Fruit fly (Drosophila melanogaster): ENCODE measurements around the gene AdipoR.

Gene AdipoR

DNA sequence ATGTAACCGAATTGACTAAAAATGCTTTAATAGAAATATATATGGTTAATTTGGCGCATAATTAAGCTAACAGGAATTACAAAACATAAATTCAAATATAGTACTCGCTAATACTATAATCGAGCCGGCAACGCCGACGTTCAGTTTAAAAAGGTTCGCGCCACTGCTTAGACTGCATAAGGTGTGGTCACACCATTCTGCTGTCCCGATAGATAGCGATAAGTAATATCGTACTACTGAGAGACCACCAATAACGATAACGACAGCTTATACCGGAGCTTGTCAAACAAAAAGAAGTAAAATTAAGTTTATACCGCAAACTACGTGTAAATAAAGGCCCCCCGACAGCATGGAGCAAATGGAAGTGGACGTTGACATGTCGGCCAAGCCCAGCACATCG, 32.9 kb upstream of the AdipoR start, which contains the start of gene CSN6 (continued):
- TF ChIP-seq Fer3 (tag; optimal IDR thresholded peaks at IDR 0.05), result no peak
- peak; percentile 18 for TF ChIP-seq ERR (GFP tag; optimal IDR thresholded peaks at IDR 0.05)
- no peak for TF ChIP-seq scrt (GFP tag; optimal IDR thresholded peaks at IDR 0.05)
- TF ChIP-seq Doc3 (GFP tag; IDR thresholded peaks at IDR 0.05; ENCODE audit: partially characterized antibody), result peak; percentile 60; the same call in 2 of the 3 replicates
- peak; percentile 92 for TF ChIP-seq unc-4 (GFP tag; IDR thresholded peaks at IDR 0.05; ENCODE audit: partially characterized antibody)
- peak; percentile 18; the same call in 1 of the 3 replicates for TF ChIP-seq row (GFP tag; IDR thresholded peaks at IDR 0.05)
- TF ChIP-seq CG10979 (tag; optimal IDR thresholded peaks at IDR 0.05), result peak; percentile 13
- no peak for TF ChIP-seq CG8944 (GFP tag; optimal IDR thresholded peaks at IDR 0.05)
- TF ChIP-seq Dref (GFP tag; IDR thresholded peaks at IDR 0.05), result peak; percentile 93
- peak; percentile 22; the same call in 1 of the 3 replicates for TF ChIP-seq CG11560 (tag; IDR thresholded peaks at IDR 0.05)
- TF ChIP-seq jing (GFP tag; optimal IDR thresholded peaks at IDR 0.05), result no peak
- no peak for TF ChIP-seq CG1024 (GFP tag; IDR thresholded peaks at IDR 0.05)
- peak; percentile 57; the same call in 2 of the 3 replicates for TF ChIP-seq Dbx (GFP tag; IDR thresholded peaks at IDR 0.05)
- no peak for TF ChIP-seq CG12219 (GFP tag; optimal IDR thresholded peaks at IDR 0.05)
- TF ChIP-seq Bgb (GFP tag; IDR thresholded peaks at IDR 0.05; ENCODE audit: partially characterized antibody), result peak; percentile 92
- no peak for TF ChIP-seq stc (GFP tag; IDR thresholded peaks at IDR 0.05)
- TF ChIP-seq CG18011 (GFP tag; optimal IDR thresholded peaks at IDR 0.05), result no peak
- TF ChIP-seq CG6272 (GFP tag; IDR thresholded peaks at IDR 0.05), result no peak
- no peak for TF ChIP-seq CG15696 (tag; optimal IDR thresholded peaks at IDR 0.05)
- TF ChIP-seq dpn (GFP tag; optimal IDR thresholded peaks at IDR 0.05), result peak in 1 of 2 experiments; percentile 22
- no peak for TF ChIP-seq NC2β (GFP tag; optimal IDR thresholded peaks at IDR 0.05)
- peak; percentile 37 for TF ChIP-seq mam (GFP tag; optimal IDR thresholded peaks at IDR 0.05)
- TF ChIP-seq CG13624 (GFP tag; optimal IDR thresholded peaks at IDR 0.05), result peak; percentile 44
- TF ChIP-seq Hr3 (GFP tag; optimal IDR thresholded peaks at IDR 0.05), result no peak
- peak; percentile 46 for TF ChIP-seq CG17829 (tag; optimal IDR thresholded peaks at IDR 0.05)
- TF ChIP-seq Med (GFP tag), result peak; percentile 90
- peak; percentile 62 for TF ChIP-seq Rfx (GFP tag; IDR thresholded peaks at IDR 0.05)
- peak; percentile 16 for TF ChIP-seq jumu (GFP tag; optimal IDR thresholded peaks at IDR 0.05)
- TF ChIP-seq eyg (GFP tag; optimal IDR thresholded peaks at IDR 0.05), result no peak
- no peak for TF ChIP-seq CG11695 (GFP tag; IDR thresholded peaks at IDR 0.05)
- TF ChIP-seq CTCF (GFP tag; optimal IDR thresholded peaks at IDR 0.05), result peak; percentile 25
- TF ChIP-seq sob (GFP tag; IDR thresholded peaks at IDR 0.05), result 0 out of 2 replicates have a peak, but pooled peaks have one; percentile 24
- TF ChIP-seq Pdp1 (GFP tag; optimal IDR thresholded peaks at IDR 0.05), result peak in 1 of 2 experiments; percentile 66
- peak; percentile 93 for TF ChIP-seq CG9797 (GFP tag; optimal IDR thresholded peaks at IDR 0.05)
- no peak for TF ChIP-seq Chrac-16 (GFP tag; optimal IDR thresholded peaks at IDR 0.05)
- TF ChIP-seq Ets97D (GFP tag; optimal IDR thresholded peaks at IDR 0.05), result peak; percentile 60
- TF ChIP-seq ATbp (GFP tag; optimal IDR thresholded peaks at IDR 0.05), result no peak
- TF ChIP-seq CG8089 (GFP tag; optimal IDR thresholded peaks at IDR 0.05), result no peak
- TF ChIP-seq CG4282 (GFP tag; optimal IDR thresholded peaks at IDR 0.05), result no peak
- TF ChIP-seq D19B (GFP tag; optimal IDR thresholded peaks at IDR 0.05), result no peak
- TF ChIP-seq nmo (GFP tag; optimal IDR thresholded peaks at IDR 0.05), result peak; percentile 27
- no peak; the same call in 2 of the 3 replicates for TF ChIP-seq CG11456 (GFP tag; IDR thresholded peaks at IDR 0.05)
- no peak for TF ChIP-seq CG1647 (GFP tag; optimal IDR thresholded peaks at IDR 0.05)
- TF ChIP-seq CG6791 (GFP tag; IDR thresholded peaks at IDR 0.05; ENCODE audit: partially characterized antibody), result peak; percentile 90
- no peak for TF ChIP-seq wor (GFP tag; IDR thresholded peaks at IDR 0.05)
- TF ChIP-seq peb (GFP tag; IDR thresholded peaks at IDR 0.05), result no peak
- TF ChIP-seq chinmo (GFP tag; IDR thresholded peaks at IDR 0.05; ENCODE audit: partially characterized antibody), result peak; percentile 75; the same call in 1 of the 4 replicates
- no peak for TF ChIP-seq kay (GFP tag; optimal IDR thresholded peaks at IDR 0.05)
- TF ChIP-seq CG4820 (GFP tag; optimal IDR thresholded peaks at IDR 0.05), result no peak
- no peak for TF ChIP-seq dati (GFP tag; IDR thresholded peaks at IDR 0.05)
- TF ChIP-seq CrebB (tag; optimal IDR thresholded peaks at IDR 0.05), result no peak
